Worm (Caenorhabditis elegans): ENCODE data around the gene lgg-3.

Gene lgg-3

DNA sequence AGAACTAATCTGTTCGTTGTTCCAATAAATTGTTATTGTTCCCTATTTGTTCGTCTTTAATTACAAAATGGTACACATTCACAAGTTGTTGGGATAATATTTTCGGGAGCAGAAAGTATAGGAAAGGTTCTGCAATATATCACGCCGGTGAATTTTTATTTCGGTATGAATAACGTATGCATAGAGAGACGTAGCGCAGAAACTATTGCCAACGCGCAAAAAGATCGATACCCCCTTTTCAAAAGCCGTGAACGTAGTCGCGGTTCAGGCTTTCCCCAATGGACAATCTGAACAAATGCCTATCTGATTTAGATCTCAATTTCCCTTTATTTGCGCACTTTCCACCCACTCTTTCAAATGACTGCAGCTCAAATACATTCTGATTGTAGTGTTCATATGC is 17.7 kb downstream of the lgg-3 start, which contains the start of gene pst-2 (continued):
- TF ChIP-seq C06A6.2 (GFP tag; conservative IDR thresholded peaks at IDR 0.05) (no peak), attf-6 (GFP tag; IDR thresholded peaks at IDR 0.05) (peak; percentile 37; the same call in 1 of the 2 replicates), pbrm-1 (GFP tag; IDR thresholded peaks at IDR 0.05) (peak; percentile 43; the same call in 1 of the 2 replicates), cebp-1 (GFP tag; IDR thresholded peaks at IDR 0.05) (no peak), cebp-1 (tag; optimal IDR thresholded peaks at IDR 0.05) (no peak), dpl-1 (GFP tag; optimal IDR thresholded peaks at IDR 0.05) (no peak), F57C9.4 (tag; optimal IDR thresholded peaks at IDR 0.05) (no peak), T07F8.4 (tag; optimal IDR thresholded peaks at IDR 0.05) (no peak), snpc-1.1 (tag; optimal IDR thresholded peaks at IDR 0.05; ENCODE audit: insufficient read depth) (peak; percentile 13), ztf-25 (GFP tag; IDR thresholded peaks at IDR 0.05) (peak; percentile 12; the same call in 1 of the 2 replicates), somi-1 (GFP tag; optimal IDR thresholded peaks at IDR 0.05) (no peak), xnd-1 (tag; optimal IDR thresholded peaks at IDR 0.05) (peak; percentile 3), unc-130 (GFP tag; optimal IDR thresholded peaks at IDR 0.05) (peak; percentile 1), pha-4 (tag; optimal IDR thresholded peaks at IDR 0.05) (no peak), akir-1 (GFP tag; optimal IDR thresholded peaks at IDR 0.05) (no peak), ceh-58 (GFP tag; IDR thresholded peaks at IDR 0.05) (peak; percentile 67; the same call in 1 of the 2 replicates), him-1 (tag; optimal IDR thresholded peaks at IDR 0.05) (peak; percentile 47), chd-7 (tag; optimal IDR thresholded peaks at IDR 0.05) (peak; percentile 13), madf-10 (tag; optimal IDR thresholded peaks at IDR 0.05) (no peak), cebp-2 (GFP tag; IDR thresholded peaks at IDR 0.05) (no peak), snpc-3.4 (tag; optimal IDR thresholded peaks at IDR 0.05) (peak; percentile 70), Y56A3A.18 (GFP tag; IDR thresholded peaks at IDR 0.05) (no peak; the same call in 1 of the 2 replicates)

DNA sequence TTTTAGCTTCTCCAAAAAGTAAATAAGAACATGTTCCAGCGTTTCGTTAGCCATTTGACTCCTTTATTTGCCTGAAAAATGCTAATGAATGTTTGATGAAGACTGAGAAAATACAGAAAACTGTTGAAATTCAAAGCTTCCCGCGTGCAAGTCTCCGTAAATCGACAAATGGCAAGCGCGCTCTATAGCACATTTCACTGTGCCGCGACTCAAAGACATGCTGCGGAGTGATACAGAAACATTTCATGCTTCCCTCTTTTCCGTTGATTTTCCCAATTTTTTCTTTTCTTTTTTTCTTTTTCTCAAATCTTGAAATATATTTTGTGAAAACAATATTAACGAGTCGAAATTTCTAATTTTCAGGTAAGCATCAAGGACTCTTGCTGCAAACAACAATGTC is 18.9 kb downstream of the lgg-3 start, which contains the start of the genes ska-3 and rps-12:
Gene ska-3, minus strand, starts transcription at position 71 of the 400 bp plus-strand sequence.
Gene rps-12, plus strand, starts transcription at position 364 of the 400 bp plus-strand sequence.
- TF ChIP-seq Y53F4B.3 (GFP tag; IDR thresholded peaks at IDR 0.05) (0 out of 2 replicates have a peak, but pooled peaks have one; percentile 23), ceh-40 (GFP tag; IDR thresholded peaks at IDR 0.05) (no peak), cebp-1 (GFP tag; IDR thresholded peaks at IDR 0.05) (peak; percentile 83), cebp-1 (tag; optimal IDR thresholded peaks at IDR 0.05) (peak; percentile 94), ztf-28 (GFP tag; IDR thresholded peaks at IDR 0.05) (peak; percentile 52; the same call in 1 of the 2 replicates), let-526 (GFP tag; IDR thresholded peaks at IDR 0.05) (peak; percentile 96), lin-26 (GFP tag; IDR thresholded peaks at IDR 0.05) (no peak; the same call in 1 of the 2 replicates), F57C9.4 (tag; optimal IDR thresholded peaks at IDR 0.05) (no peak), B0261.1 (tag; optimal IDR thresholded peaks at IDR 0.05) (peak; percentile 16), F52B5.7 (tag; optimal IDR thresholded peaks at IDR 0.05) (peak; percentile 66), mel-28 (tag; optimal IDR thresholded peaks at IDR 0.05; ENCODE audit: borderline replicate concordance) (no peak), Y56A3A.18 (GFP tag; IDR thresholded peaks at IDR 0.05) (peak; percentile 51; the same call in 1 of the 2 replicates), sea-2 (GFP tag; IDR thresholded peaks at IDR 0.05) (no peak), snpc-1.1 (tag; optimal IDR thresholded peaks at IDR 0.05; ENCODE audit: insufficient read depth) (peak; percentile 78), ztf-18 (tag; optimal IDR thresholded peaks at IDR 0.05) (peak; percentile 79), snpc-3.4 (tag; optimal IDR thresholded peaks at IDR 0.05) (peak; percentile 93), mxl-1 (tag; optimal IDR thresholded peaks at IDR 0.05) (no peak), F22D6.2 (tag; optimal IDR thresholded peaks at IDR 0.05) (peak; percentile 69), zim-3 (tag; optimal IDR thresholded peaks at IDR 0.05) (peak; percentile 36), rec-8 (tag; optimal IDR thresholded peaks at IDR 0.05) (no peak), T07F8.4 (tag; optimal IDR thresholded peaks at IDR 0.05) (no peak), bed-2 (GFP tag; IDR thresholded peaks at IDR 0.05) (no peak), rpc-1 (optimal IDR thresholded peaks at IDR 0.05) (peak; percentile 17), rpc-1 (tag; optimal IDR thresholded peaks at IDR 0.05) (peak; percentile 0), nfya-2 (GFP tag; IDR thresholded peaks at IDR 0.05) (no peak), lag-1 (GFP tag; IDR thresholded peaks at IDR 0.05) (no peak), nhr-120 (GFP tag; IDR thresholded peaks at IDR 0.05) (no peak), akir-1 (GFP tag; optimal IDR thresholded peaks at IDR 0.05) (no peak), nfyb-1 (GFP tag; IDR thresholded peaks at IDR 0.05) (peak; percentile 96), B0336.3 (GFP tag; IDR thresholded peaks at IDR 0.05) (peak; percentile 80), K11D2.4 (GFP tag; IDR thresholded peaks at IDR 0.05) (peak; percentile 96), F55B11.4 (tag; optimal IDR thresholded peaks at IDR 0.05; ENCODE audit: borderline replicate concordance, insufficient read depth) (no peak), aptf-3 (GFP tag; IDR thresholded peaks at IDR 0.05) (no peak)

Data from whole organism, young adult.